Fruit fly (Drosophila melanogaster) whole organism, embryonic: Measurements from ENCODE around the gene PAN3.

Experiments
- CG10979 ChIP-seq: fragments of 200-800 bp; sonication (Bioruptor generic); optimal IDR thresholded peaks from 2 replicates; lab custom pipeline; 2018; ENCODE audit warnings: missing biosample characterization, mild to moderate bottlenecking, missing genetic modification characterization, moderate library complexity
- CG11247 ChIP-seq: fragments of 200-800 bp; sonication (Bioruptor generic); IDR thresholded peaks from 2 replicates; pipeline ENCODE4 v1.3.6; 2022; ENCODE audit warnings: missing biosample characterization, missing genetic modification characterization
- CG11456 ChIP-seq: fragments of 200-800 bp; sonication (Bioruptor generic); IDR thresholded peaks from 3 replicates; pipeline ENCODE4 v1.3.6; 2022; ENCODE audit warnings: missing biosample characterization, missing genetic modification characterization
- CG12299 ChIP-seq: fragments of 200-800 bp; sonication (Bioruptor generic); optimal IDR thresholded peaks from 2 replicates; lab custom pipeline; 2018; ENCODE audit warnings: missing biosample characterization, mild to moderate bottlenecking, missing genetic modification characterization
- CG13894 ChIP-seq: fragments of 200-800 bp; sonication (Bioruptor generic); optimal IDR thresholded peaks from 3 replicates; lab custom pipeline; 2018; ENCODE audit warnings: missing biosample characterization, mild to moderate bottlenecking, missing genetic modification characterization, moderate library complexity
- CG15073 ChIP-seq: fragments of 200-800 bp; sonication (Bioruptor generic); optimal IDR thresholded peaks from 2 replicates; lab custom pipeline; 2016; ENCODE audit warnings: missing biosample characterization, missing genetic modification characterization
- CG1602 ChIP-seq: fragments of 200-800 bp; sonication (Bioruptor generic); optimal IDR thresholded peaks from 3 replicates; lab custom pipeline; 2016; ENCODE audit warnings: missing biosample characterization, missing genetic modification characterization
- CG17328 ChIP-seq: fragments of 200-800 bp; sonication (Bioruptor generic); IDR thresholded peaks from 2 replicates; pipeline ENCODE4 v1.3.6; 2022; ENCODE audit warnings: missing biosample characterization, missing genetic modification characterization
- CG17361 ChIP-seq: fragments of 200-800 bp; sonication (Bioruptor generic); IDR thresholded peaks from 3 replicates; pipeline ENCODE4 v1.3.6; 2022; ENCODE audit warnings: missing biosample characterization, missing genetic modification characterization
- CG1832 ChIP-seq: fragments of 200-800 bp; sonication (Bioruptor generic); optimal IDR thresholded peaks from 2 replicates; lab custom pipeline; 2017; ENCODE audit warnings: missing biosample characterization, mild to moderate bottlenecking, missing genetic modification characterization, inconsistent platforms
- CG3407 ChIP-seq: fragments of 200-800 bp; sonication (Bioruptor generic); optimal IDR thresholded peaks from 2 replicates; lab custom pipeline; 2018; ENCODE audit warnings: missing biosample characterization, mild to moderate bottlenecking, missing genetic modification characterization
- CG42726 ChIP-seq: fragments of 200-800 bp; sonication (Bioruptor generic); IDR thresholded peaks from 2 replicates; pipeline ENCODE4 v1.3.6; 2022; ENCODE audit warnings: missing biosample characterization, missing genetic modification characterization; ENCODE audit not compliant: partially characterized antibody
- CG7987 ChIP-seq: fragments of 200-800 bp; sonication (Bioruptor generic); optimal IDR thresholded peaks from 2 replicates; lab custom pipeline; 2018; ENCODE audit warnings: missing biosample characterization, mild to moderate bottlenecking, missing genetic modification characterization, moderate library complexity
- CG8281 ChIP-seq: fragments of 200-800 bp; sonication (Bioruptor generic); optimal IDR thresholded peaks from 2 replicates; lab custom pipeline; 2018; ENCODE audit warnings: missing biosample characterization, mild to moderate bottlenecking, missing genetic modification characterization, moderate library complexity
- CrebB ChIP-seq: fragments of 200-800 bp; sonication (Bioruptor generic); optimal IDR thresholded peaks from 3 replicates; lab custom pipeline; 2018; ENCODE audit warnings: missing biosample characterization, mild to moderate bottlenecking, missing genetic modification characterization
- Ets65A ChIP-seq: fragments of 200-800 bp; sonication (Bioruptor generic); peaks from one replicate; lab custom pipeline; 2016; ENCODE audit warnings: missing biosample characterization, missing genetic modification characterization
- HLH54F ChIP-seq: fragments of 200-800 bp; sonication (Bioruptor generic); optimal IDR thresholded peaks from 3 replicates; lab custom pipeline; 2016; ENCODE audit warnings: missing biosample characterization, missing genetic modification characterization
- Hand ChIP-seq: fragments of 200-800 bp; sonication (Bioruptor generic); optimal IDR thresholded peaks from 2 replicates; lab custom pipeline; 2017; ENCODE audit warnings: mild to moderate bottlenecking, missing biosample characterization, missing genetic modification reagents, missing genetic modification characterization
- HmgD ChIP-seq: fragments of 200-800 bp; sonication (Bioruptor generic); optimal IDR thresholded peaks from 3 replicates; lab custom pipeline; 2016; ENCODE audit warnings: missing biosample characterization, missing genetic modification characterization
- Lim3 ChIP-seq: fragments of 200-800 bp; sonication (Bioruptor generic); IDR thresholded peaks from 2 replicates; pipeline ENCODE4 v1.3.6; 2022; ENCODE audit warnings: missing biosample characterization, missing genetic modification characterization
- Mad ChIP-seq: fragments of 200-800 bp; sonication (Bioruptor generic); optimal IDR thresholded peaks from 2 replicates; lab custom pipeline; 2016; ENCODE audit warnings: missing biosample characterization, missing genetic modification characterization
- Med ChIP-seq: fragments of 200-800 bp; sonication (Bioruptor generic); peaks from one replicate; lab custom pipeline; 2016; ENCODE audit warnings: missing biosample characterization, missing genetic modification characterization, mild to moderate bottlenecking, inconsistent platforms, moderate library complexity
- Mrtf ChIP-seq: fragments of 200-800 bp; sonication (Bioruptor generic); IDR thresholded peaks from 3 replicates; pipeline ENCODE4 v1.3.6; 2022; ENCODE audit warnings: missing biosample characterization, missing genetic modification characterization
- Nf-YC ChIP-seq: fragments of 200-800 bp; optimal IDR thresholded peaks from 3 replicates; lab custom pipeline; 2019; ENCODE audit warnings: missing biosample characterization, mild to moderate bottlenecking, missing genetic modification characterization, moderate library complexity
- Oli ChIP-seq: fragments of 200-800 bp; sonication (Bioruptor generic); optimal IDR thresholded peaks from 2 replicates; lab custom pipeline; 2018; ENCODE audit warnings: missing biosample characterization, mild to moderate bottlenecking, missing genetic modification characterization, moderate library complexity
- bigmax ChIP-seq: fragments of 200-800 bp; sonication (Bioruptor generic); optimal IDR thresholded peaks from 2 replicates; lab custom pipeline; 2018; ENCODE audit warnings: missing biosample characterization, mild to moderate bottlenecking, missing genetic modification characterization
- cg ChIP-seq: fragments of 200-800 bp; sonication (Bioruptor generic); optimal IDR thresholded peaks from 3 replicates; lab custom pipeline; 2019; ENCODE audit warnings: missing biosample characterization, mild to moderate bottlenecking, missing genetic modification characterization, moderate library complexity
- chif ChIP-seq, 2 experiments: fragments of 200-800 bp; sonication (Bioruptor generic); optimal IDR thresholded peaks; 3 replicates each; lab custom pipeline; 2016; ENCODE audit warnings: missing biosample characterization in 2 of 2, missing genetic modification characterization in 2 of 2
- crol ChIP-seq: fragments of 200-800 bp; sonication (Bioruptor generic); IDR thresholded peaks from 2 replicates; pipeline ENCODE4 v1.3.6; 2022; ENCODE audit warnings: missing biosample characterization, missing genetic modification characterization
- cwo ChIP-seq: fragments of 200-800 bp; sonication (Bioruptor generic); optimal IDR thresholded peaks from 3 replicates; lab custom pipeline; 2017; ENCODE audit warnings: missing biosample characterization, missing genetic modification characterization, mild to moderate bottlenecking, moderate library complexity, missing genetic modification reagents
- dati ChIP-seq: fragments of 200-800 bp; sonication (Bioruptor generic); IDR thresholded peaks from 2 replicates; pipeline ENCODE4 v1.3.6; 2022; ENCODE audit warnings: missing biosample characterization, missing genetic modification characterization
- disco-r ChIP-seq: fragments of 200-800 bp; sonication (Bioruptor generic); optimal IDR thresholded peaks from 2 replicates; lab custom pipeline; 2016; ENCODE audit warnings: missing biosample characterization, missing genetic modification characterization
- en ChIP-seq: fragments of 200-800 bp; sonication (Bioruptor generic); optimal IDR thresholded peaks from 2 replicates; lab custom pipeline; 2016; ENCODE audit warnings: missing biosample characterization, missing genetic modification characterization
- esg ChIP-seq: fragments of 200-800 bp; sonication (Bioruptor generic); conservative IDR thresholded peaks from 2 replicates; pipeline ENCODE4 v1.3.6; 2022; ENCODE audit warnings: missing biosample characterization, missing genetic modification characterization
- gcm ChIP-seq: fragments of 200-800 bp; sonication (Bioruptor generic); optimal IDR thresholded peaks from 2 replicates; lab custom pipeline; 2019; ENCODE audit warnings: missing biosample characterization, mild to moderate bottlenecking, missing genetic modification characterization, moderate library complexity
- h ChIP-seq: fragments of >200 bp; optimal IDR thresholded peaks from 2 replicates; lab custom pipeline; 2017
- lilli ChIP-seq: fragments of 200-800 bp; sonication (Bioruptor generic); optimal IDR thresholded peaks from 3 replicates; lab custom pipeline; 2016; ENCODE audit warnings: missing biosample characterization, missing genetic modification characterization
- nerfin-2 ChIP-seq: fragments of 200-800 bp; sonication (Bioruptor generic); IDR thresholded peaks from 2 replicates; pipeline ENCODE4 v1.3.6; 2022; ENCODE audit warnings: missing biosample characterization, missing genetic modification characterization; ENCODE audit not compliant: partially characterized antibody
- pb ChIP-seq: fragments of 200-800 bp; sonication (Bioruptor generic); optimal IDR thresholded peaks from 3 replicates; lab custom pipeline; 2016; ENCODE audit warnings: missing biosample characterization, missing genetic modification characterization
- pho ChIP-seq: fragments of 200-800 bp; sonication (Bioruptor generic); optimal IDR thresholded peaks from 2 replicates; lab custom pipeline; 2016; ENCODE audit warnings: missing biosample characterization, missing genetic modification characterization
- prd ChIP-seq, 3 experiments: fragments of >200 bp in 2 of 3; fragments of 200-800 bp in 1 of 3; sonication (Bioruptor generic) in 1 of 3; optimal IDR thresholded peaks in 2 of 3; IDR thresholded peaks in 1 of 3; 2 replicates in 2 of 3; 3 replicates in 1 of 3; pipeline versions ENCODE4 v1.3.6 to Lab custom; 2017 to 2022; ENCODE audit warnings: missing biosample characterization in 1 of 3, missing genetic modification characterization in 1 of 3
- scrt ChIP-seq: fragments of 200-800 bp; sonication (Bioruptor generic); optimal IDR thresholded peaks from 2 replicates; lab custom pipeline; 2018; ENCODE audit warnings: missing biosample characterization, mild to moderate bottlenecking, missing genetic modification characterization, moderate library complexity
- slbo ChIP-seq: fragments of 200-800 bp; sonication (Bioruptor generic); IDR thresholded peaks from 2 replicates; pipeline ENCODE4 v1.3.6; 2022; ENCODE audit warnings: missing biosample characterization, missing genetic modification characterization
- stc ChIP-seq: fragments of 200-800 bp; sonication (Bioruptor generic); IDR thresholded peaks from 2 replicates; pipeline ENCODE4 v1.3.6; 2022; ENCODE audit warnings: missing biosample characterization, missing genetic modification characterization
- tgo ChIP-seq: fragments of 200-800 bp; sonication (Bioruptor generic); IDR thresholded peaks from 3 replicates; pipeline ENCODE4 v1.3.6; 2022; ENCODE audit warnings: missing biosample characterization, missing genetic modification characterization
- vvl ChIP-seq: fragments of 200-800 bp; sonication (Bioruptor generic); IDR thresholded peaks from 2 replicates; pipeline ENCODE4 v1.3.6; 2022; ENCODE audit warnings: missing biosample characterization, missing genetic modification characterization
- z ChIP-seq: fragments of 200-800 bp; sonication (Bioruptor generic); IDR thresholded peaks from 3 replicates; pipeline ENCODE4 v1.3.6; 2022; ENCODE audit warnings: missing biosample characterization, missing genetic modification characterization
- zen ChIP-seq: fragments of 200-800 bp; sonication (Bioruptor generic); optimal IDR thresholded peaks from 3 replicates; lab custom pipeline; 2018; ENCODE audit warnings: missing biosample characterization, mild to moderate bottlenecking, missing genetic modification characterization, moderate library complexity
- zfh1 ChIP-seq: fragments of 200-800 bp; sonication (Bioruptor generic); IDR thresholded peaks from 3 replicates; pipeline ENCODE4 v1.3.6; 2022; ENCODE audit warnings: missing biosample characterization, missing genetic modification characterization

The PAN3 gene

DNA sequence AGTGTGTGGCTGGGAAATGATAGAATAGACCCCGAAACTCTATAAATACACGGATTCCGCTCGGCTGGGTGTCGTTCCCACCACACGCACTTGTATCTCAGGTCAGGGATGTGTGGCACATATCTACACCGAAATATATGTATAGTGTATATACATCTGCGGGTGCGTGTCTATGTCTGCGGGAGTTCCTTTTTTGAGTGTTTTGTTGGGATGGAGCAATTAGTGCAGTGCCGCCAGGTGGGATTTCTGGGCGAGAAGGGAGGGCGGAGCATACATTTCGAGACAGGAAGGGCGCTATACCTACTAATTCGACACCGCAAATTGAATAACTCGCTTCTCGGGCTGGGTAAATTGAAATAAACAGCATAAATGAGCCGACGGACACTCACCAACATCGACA, 55.5 kb downstream of the PAN3 start:
- TF ChIP-seq esg (GFP tag; lab: Robert Waterston, UW), result no peak
- TF ChIP-seq CrebB (tag; lab: Kevin White, UChicago), result no peak
- TF ChIP-seq zen (tag; lab: Kevin White, UChicago), result peak; percentile 35
- TF ChIP-seq crol (GFP tag; lab: Robert Waterston, UW), result peak; percentile 19; the same call in 1 of the 2 replicates
- TF ChIP-seq gcm (GFP tag; lab: Kevin White, UChicago), result peak; percentile 53
- 0 out of 2 replicates have a peak, but pooled peaks have one; percentile 26 for TF ChIP-seq stc (GFP tag; lab: Robert Waterston, UW)
- TF ChIP-seq z (GFP tag; lab: Robert Waterston, UW), result 0 out of 3 replicates have a peak, but pooled peaks have one; percentile 41
- peak; percentile 1 for TF ChIP-seq cg (GFP tag; lab: Kevin White, UChicago)
- peak; percentile 72 for TF ChIP-seq Med (GFP tag; lab: Kevin White, UChicago)
- no peak for TF ChIP-seq Mrtf
- no peak for TF ChIP-seq disco-r (GFP tag; lab: Kevin White, UChicago)
- TF ChIP-seq, all 482 proteins: peak for 7

DNA sequence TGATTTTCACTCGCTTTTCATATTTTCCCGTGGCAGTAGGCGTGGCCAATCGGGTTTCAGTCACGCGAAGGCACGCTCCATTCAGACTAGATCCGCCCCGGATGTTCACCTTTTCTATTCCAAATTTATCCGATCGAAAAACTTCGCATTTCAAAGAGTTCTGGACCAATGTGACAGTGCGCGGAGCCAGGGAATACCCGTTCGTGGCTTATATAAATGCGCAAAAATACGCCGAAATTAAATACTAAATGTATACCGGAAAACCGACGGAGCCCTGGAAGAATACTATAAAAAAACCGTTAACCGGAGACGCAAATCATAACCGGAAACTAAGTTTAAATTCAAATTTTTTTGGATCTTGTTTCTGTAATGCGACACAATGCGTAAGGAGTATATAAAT, 56.6 kb downstream of the PAN3 start, which contains the start of gene promL:
Gene promL (minus strand): TSS at position 181 of the 400 bp plus-strand sequence.
- TF ChIP-seq HmgD (GFP tag; lab: Kevin White, UChicago) (peak; percentile 33), en (GFP tag; lab: Kevin White, UChicago) (peak; percentile 7), CG7987 (GFP tag; lab: Kevin White, UChicago) (peak; percentile 84), CG17328 (GFP tag; lab: Robert Waterston, UW) (peak; percentile 39; the same call in 1 of the 2 replicates), h (no peak), bigmax (peak; percentile 2), Mad (GFP tag; lab: Kevin White, UChicago) (peak; percentile 66), vvl (GFP tag; lab: Robert Waterston, UW) (peak; percentile 68), CG13894 (tag; lab: Kevin White, UChicago) (peak; percentile 73), CG12299 (tag; lab: Kevin White, UChicago) (peak; percentile 48), Hand (peak; percentile 18), CG11456 (GFP tag; lab: Robert Waterston, UW) (no peak), CG17361 (peak; percentile 60; the same call in 1 of the 3 replicates), Ets65A (GFP tag; lab: Kevin White, UChicago) (peak; percentile 97), Lim3 (GFP tag; lab: Robert Waterston, UW) (no peak), CG8281 (tag; lab: Kevin White, UChicago) (peak; percentile 17), Nf-YC (peak; percentile 59), CG15073 (no peak), pb (GFP tag; lab: Kevin White, UChicago) (peak; percentile 67), CG3407 (peak; percentile 39), cwo (GFP tag; lab: Kevin White, UChicago) (peak; percentile 17), dati (no peak), Oli (tag; lab: Kevin White, UChicago) (peak; percentile 15), CG42726 (GFP tag; lab: Robert Waterston, UW) (peak; percentile 48; the same call in 1 of the 2 replicates), slbo (GFP tag; lab: Robert Waterston, UW) (no peak), prd (optimal IDR thresholded peaks at IDR 0.05; lab: Kevin White, UChicago) (no peak), prd (GFP tag; IDR thresholded peaks at IDR 0.05; lab: Robert Waterston, UW) (no peak), HLH54F (peak; percentile 42), pho (GFP tag; lab: Kevin White, UChicago) (peak; percentile 31), CG11247 (GFP tag; lab: Robert Waterston, UW) (0 out of 2 replicates have a peak, but pooled peaks have one; percentile 24), CG10979 (tag; lab: Kevin White, UChicago) (peak; percentile 45), nerfin-2 (no peak), CG1832 (no peak), CG1602 (GFP tag; lab: Kevin White, UChicago) (no peak), chif (GFP tag; optimal IDR thresholded peaks at IDR 0.05; lab: Kevin White, UChicago) (peak; percentile 12 to 38), lilli (GFP tag; lab: Kevin White, UChicago) (peak; percentile 47), tgo (GFP tag; lab: Robert Waterston, UW) (no peak; the same call in 2 of the 3 replicates), scrt (GFP tag; lab: Kevin White, UChicago) (peak; percentile 65), zfh1 (GFP tag; lab: Robert Waterston, UW) (peak; percentile 64; the same call in 2 of the 3 replicates)
